Worm (Caenorhabditis elegans) whole organism, L4/young adult: ENCODE data around the gene T28A11.4.

ENCODE experiments used
- W03F9.2 ChIP-seq: fragments of 150-350 bp; optimal IDR thresholded peaks from 2 replicates; lab custom pipeline; 2014; ENCODE audit warnings: missing biosample characterization, missing genetic modification characterization
- dao-5 ChIP-seq: sonication (generic microtip); optimal IDR thresholded peaks from 2 replicates; lab custom pipeline; 2016; ENCODE audit warnings: missing genotype, missing genetic modification characterization, moderate library complexity, missing compliant biosample characterization
- him-1 ChIP-seq: sonication (generic microtip); optimal IDR thresholded peaks from 2 replicates; lab custom pipeline; 2016; ENCODE audit warnings: missing genotype, missing genetic modification reagents, missing genetic modification characterization, missing compliant biosample characterization

- TF ChIP-seq dao-5 (tag; lab: Kevin White, UChicago): no peak
- no peak for TF ChIP-seq him-1 (tag; lab: Kevin White, UChicago)
- no peak for TF ChIP-seq W03F9.2 (tag; lab: Kevin White, UChicago)
Observed at ce11 chrV:3278101-3278639, 4.3 kb downstream of the T28A11.4 start, which contains the start of gene fbxa-64.
